Fruit fly (Drosophila melanogaster): ENCODE data around the gene Cpr67B.

DNA sequence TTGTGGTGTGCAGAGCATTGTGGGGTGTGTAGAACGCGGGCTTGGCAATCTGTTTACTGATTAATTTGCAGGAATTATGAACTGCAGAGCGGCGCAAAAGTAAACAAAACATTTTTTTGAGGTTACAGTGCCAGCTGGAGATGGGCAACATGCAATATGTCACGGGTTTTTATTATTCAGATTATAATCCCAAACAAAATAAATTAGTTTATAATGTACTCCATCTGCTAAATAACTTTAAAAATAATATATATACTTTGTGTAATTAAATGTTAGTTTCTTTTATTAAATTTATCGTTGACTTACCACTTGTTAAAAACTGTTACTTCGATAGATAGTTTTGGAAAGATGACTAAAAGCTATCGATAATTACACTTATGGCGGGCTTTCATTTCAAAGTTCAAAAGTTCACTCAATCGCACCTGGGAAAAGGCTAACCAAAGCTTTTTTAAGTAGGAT is 33.7 kb upstream of the Cpr67B start, which contains the start of gene Fdx1:
- TF ChIP-seq Nf-YA (GFP tag; IDR thresholded peaks at IDR 0.05) = no peak
- TF ChIP-seq CG2875 (GFP tag; optimal IDR thresholded peaks at IDR 0.05) = no peak
- TF ChIP-seq nerfin-1 (tag; optimal IDR thresholded peaks at IDR 0.05) = no peak
